Fruit fly (Drosophila melanogaster): ENCODE measurements around the gene Ndc80.
A peak's percentile ranks its signal among the peaks of the same experiment; 100 is the strongest.

- TF ChIP-seq CG5204 (GFP tag; optimal IDR thresholded peaks at IDR 0.05) (no peak), Hr96 (GFP tag; optimal IDR thresholded peaks at IDR 0.05) (no peak), Mnt (GFP tag; optimal IDR thresholded peaks at IDR 0.05) (no peak), ovo (GFP tag; optimal IDR thresholded peaks at IDR 0.05) (no peak), CG33017 (tag; optimal IDR thresholded peaks at IDR 0.05) (no peak), Crg-1 (GFP tag; optimal IDR thresholded peaks at IDR 0.05) (no peak), kay (GFP tag; ENCODE audit: borderline replicate concordance) (no peak), CG14711 (tag; optimal IDR thresholded peaks at IDR 0.05) (no peak), bab1 (GFP tag; optimal IDR thresholded peaks at IDR 0.05) (peak; percentile 39)
These were observed 46.2 kb downstream of the Ndc80 start for dm6 chrX:13565490-13566156.
